Worm (Caenorhabditis elegans) whole organism, L4 larva: ENCODE measurements around the gene F28H7.7.
A peak's percentile ranks its signal among the peaks of the same experiment; 100 is the strongest.

Experiments used
- ZK337.2 ChIP-seq: fragments of 200-800 bp; sonication (Bioruptor generic); IDR thresholded peaks from 2 replicates; pipeline ENCODE4 v1.3.6; 2022; ENCODE audit warnings: missing genetic modification reagents, missing genetic modification characterization, missing compliant biosample characterization
- aha-1 ChIP-seq: fragments of 150-350 bp; peaks from one replicate; lab custom pipeline; 2014; ENCODE audit warnings: missing biosample characterization, missing genetic modification characterization
- aly-2 ChIP-seq: sonication (generic microtip); optimal IDR thresholded peaks from 2 replicates; lab custom pipeline; 2018; ENCODE audit warnings: missing biosample characterization, missing genetic modification characterization
- ama-1 ChIP-seq: fragments of 150-350 bp; optimal IDR thresholded peaks from 2 replicates; lab custom pipeline; 2014; ENCODE audit warnings: inconsistent platforms, mixed read lengths
- ceh-20 ChIP-seq: fragments of 200-800 bp; sonication (Bioruptor generic); IDR thresholded peaks from 2 replicates; pipeline ENCODE4 v1.3.6; 2022; ENCODE audit warnings: missing genetic modification reagents, missing genetic modification characterization, missing compliant biosample characterization
- ceh-28 ChIP-seq: fragments of 150-350 bp; optimal IDR thresholded peaks from 2 replicates; lab custom pipeline; 2014; ENCODE audit warnings: missing biosample characterization, missing genetic modification reagents, missing genetic modification characterization
- ceh-62 ChIP-seq: sonication (generic microtip); optimal IDR thresholded peaks from 2 replicates; lab custom pipeline; 2017; ENCODE audit warnings: missing biosample characterization, missing genetic modification characterization
- ces-1 ChIP-seq: fragments of 150-350 bp; sonication (generic microtip); optimal IDR thresholded peaks from 4 replicates; lab custom pipeline; 2014; ENCODE audit warnings: missing biosample characterization, missing genetic modification reagents, missing genetic modification characterization
- daf-16 ChIP-seq, 3 experiments: sonication (generic microtip); optimal IDR thresholded peaks; 2 replicates each; lab custom pipeline; 2016 to 2017; ENCODE audit warnings: missing genetic modification characterization in 3 of 3, missing genetic modification reagents in 3 of 3, mild to moderate bottlenecking in 2 of 3, missing compliant biosample characterization in 2 of 3, missing biosample characterization in 1 of 3, moderate library complexity in 1 of 3
- dmd-6 ChIP-seq: fragments of 200-800 bp; sonication (Bioruptor generic); IDR thresholded peaks from 2 replicates; pipeline ENCODE4 v1.3.6; 2022; ENCODE audit warnings: missing genetic modification reagents, missing genetic modification characterization, missing compliant biosample characterization
- dpl-1 ChIP-seq: fragments of 150-350 bp; optimal IDR thresholded peaks from 2 replicates; lab custom pipeline; 2014; ENCODE audit warnings: missing biosample characterization, missing genetic modification reagents, missing genetic modification characterization
- dve-1 ChIP-seq: sonication (generic microtip); optimal IDR thresholded peaks from 2 replicates; lab custom pipeline; 2017; ENCODE audit warnings: antibody characterized with exemption, mild to moderate bottlenecking, missing genetic modification characterization, missing compliant biosample characterization; ENCODE audit not compliant: insufficient read depth
- hlh-11 ChIP-seq: fragments of 200-800 bp; sonication (Bioruptor generic); optimal IDR thresholded peaks from 2 replicates; lab custom pipeline; 2018; ENCODE audit warnings: mild to moderate bottlenecking, missing genetic modification characterization, missing compliant biosample characterization
- hlh-30 ChIP-seq: sonication (generic microtip); optimal IDR thresholded peaks from 2 replicates; lab custom pipeline; 2017; ENCODE audit warnings: antibody characterized with exemption, mild to moderate bottlenecking, missing genetic modification characterization, missing compliant biosample characterization; ENCODE audit not compliant: insufficient read depth
- lin-1 ChIP-seq: fragments of 200-800 bp; sonication (Bioruptor generic); IDR thresholded peaks from 2 replicates; pipeline ENCODE4 v1.3.6; 2022; ENCODE audit warnings: missing genetic modification reagents, missing genetic modification characterization, missing compliant biosample characterization
- lin-13 ChIP-seq: fragments of 150-350 bp; optimal IDR thresholded peaks from 2 replicates; lab custom pipeline; 2014; ENCODE audit warnings: missing biosample characterization, missing genetic modification reagents, missing genetic modification characterization
- lin-15B ChIP-seq: fragments of 150-350 bp; sonication (generic microtip); optimal IDR thresholded peaks from 3 replicates; lab custom pipeline; 2014; ENCODE audit warnings: missing biosample characterization, missing genetic modification characterization
- lin-38 ChIP-seq: fragments of 200-800 bp; sonication (Bioruptor generic); IDR thresholded peaks from 2 replicates; pipeline ENCODE4 v1.3.6; 2022; ENCODE audit warnings: missing genetic modification reagents, missing genetic modification characterization, missing compliant biosample characterization
- madf-9 ChIP-seq: fragments of 200-800 bp; sonication (Bioruptor generic); conservative IDR thresholded peaks from 2 replicates; pipeline ENCODE4 v1.3.6; 2022; ENCODE audit warnings: missing genetic modification reagents, missing genetic modification characterization, missing compliant biosample characterization
- mdl-1 ChIP-seq, 2 experiments: fragments of 150-350 bp in 1 of 2; sonication (generic microtip) in 1 of 2; optimal IDR thresholded peaks; 2 replicates each; lab custom pipeline; 2014 to 2017; ENCODE audit warnings: missing biosample characterization in 2 of 2, missing genetic modification characterization in 2 of 2
- mes-2 ChIP-seq: sonication (generic microtip); optimal IDR thresholded peaks from 2 replicates; lab custom pipeline; 2016; ENCODE audit warnings: missing genotype, mild to moderate bottlenecking, missing genetic modification characterization, missing compliant biosample characterization; ENCODE audit not compliant: poor library complexity, severe bottlenecking
- nhr-102 ChIP-seq: sonication (generic microtip); optimal IDR thresholded peaks from 2 replicates; lab custom pipeline; 2016; ENCODE audit warnings: mild to moderate bottlenecking, missing genetic modification characterization, moderate library complexity, missing compliant biosample characterization
- nhr-11 ChIP-seq: fragments of 150-350 bp; optimal IDR thresholded peaks from 2 replicates; lab custom pipeline; 2014; ENCODE audit warnings: missing biosample characterization, missing genetic modification characterization
- nhr-111 ChIP-seq: fragments of 200-800 bp; sonication (Bioruptor generic); optimal IDR thresholded peaks from 2 replicates; lab custom pipeline; 2018; ENCODE audit warnings: mild to moderate bottlenecking, missing genetic modification characterization, missing compliant biosample characterization
- nhr-28 ChIP-seq: fragments of 150-350 bp; optimal IDR thresholded peaks from 2 replicates; lab custom pipeline; 2014; ENCODE audit warnings: missing biosample characterization, missing genetic modification characterization
- nhr-48 ChIP-seq: sonication (generic microtip); optimal IDR thresholded peaks from 2 replicates; lab custom pipeline; 2016; ENCODE audit warnings: mild to moderate bottlenecking, missing genetic modification characterization, missing compliant biosample characterization
- nhr-77 ChIP-seq: fragments of 150-350 bp; optimal IDR thresholded peaks from 2 replicates; lab custom pipeline; 2014; ENCODE audit warnings: missing biosample characterization, missing genetic modification characterization
- php-3 ChIP-seq: fragments of 200-800 bp; sonication (Bioruptor generic); IDR thresholded peaks from 2 replicates; pipeline ENCODE4 v1.3.6; 2022; ENCODE audit warnings: missing genetic modification reagents, missing genetic modification characterization, missing compliant biosample characterization
- pqm-1 ChIP-seq: sonication (generic microtip); optimal IDR thresholded peaks from 2 replicates; lab custom pipeline; 2017; ENCODE audit warnings: missing biosample characterization, missing genetic modification characterization
- tra-1 ChIP-seq: fragments of 200-800 bp; sonication (Bioruptor generic); IDR thresholded peaks from 2 replicates; pipeline ENCODE4 v1.3.6; 2022; ENCODE audit warnings: missing genetic modification reagents, missing genetic modification characterization, missing compliant biosample characterization
- unc-62 ChIP-seq, 3 experiments: fragments of 150-350 bp in 1 of 3; sonication (generic microtip); optimal IDR thresholded peaks in 2 of 3; peaks in 1 of 3; 1 replicate in 1 of 3; 2 replicates in 2 of 3; lab custom pipeline; 2014 to 2017; ENCODE audit warnings: missing biosample characterization in 3 of 3, missing genetic modification characterization in 3 of 3, missing genetic modification reagents in 3 of 3, missing genotype in 1 of 3
- zag-1 ChIP-seq: fragments of 150-350 bp; optimal IDR thresholded peaks from 2 replicates; lab custom pipeline; 2014; ENCODE audit warnings: missing biosample characterization, missing genetic modification characterization
- zip-11 ChIP-seq: fragments of 200-800 bp; sonication (Bioruptor generic); IDR thresholded peaks from 2 replicates; pipeline ENCODE4 v1.3.6; 2022; ENCODE audit warnings: missing genetic modification characterization, missing compliant biosample characterization
- zip-2 ChIP-seq: fragments of 150-350 bp; optimal IDR thresholded peaks from 2 replicates; lab custom pipeline; 2014; ENCODE audit warnings: missing biosample characterization, missing genetic modification characterization
- ztf-7 ChIP-seq: fragments of 150-350 bp; optimal IDR thresholded peaks from 2 replicates; lab custom pipeline; 2014; ENCODE audit warnings: missing biosample characterization, missing genetic modification characterization

F28H7.7 gene

DNA sequence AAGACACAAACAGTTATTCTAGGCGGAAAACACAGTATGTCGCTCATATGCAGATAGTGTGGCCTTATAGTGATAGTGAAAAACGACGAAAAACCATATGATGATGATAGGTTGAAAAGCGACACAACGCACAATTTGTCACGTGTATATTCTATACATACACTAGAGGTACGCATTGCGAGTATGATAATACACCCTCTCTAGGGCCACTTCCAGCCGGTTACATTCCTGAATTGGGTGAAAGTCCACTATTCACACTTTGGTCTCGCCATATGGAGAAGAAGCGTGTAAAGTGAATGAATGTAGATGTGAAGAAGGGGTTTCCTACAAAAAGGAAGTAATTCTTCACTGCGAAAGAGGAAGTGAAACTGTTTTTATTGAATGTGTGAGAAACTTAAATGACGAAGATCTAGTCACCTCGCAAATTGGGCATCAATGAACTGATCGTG lies 24.5 kb downstream of the F28H7.7 start (continued):
- TF ChIP-seq lin-13 (GFP tag; lab: Kevin White, UChicago), result peak; percentile 27
- no peak for TF ChIP-seq ztf-7
- TF ChIP-seq php-3 (GFP tag; lab: Robert Waterston, UW), result 0 out of 2 replicates have a peak, but pooled peaks have one; percentile 6
- TF ChIP-seq ama-1, result no peak
- peak; percentile 29 for TF ChIP-seq mes-2
- 0 out of 2 replicates have a peak, but pooled peaks have one; percentile 40 for TF ChIP-seq lin-1 (GFP tag; lab: Robert Waterston, UW)

DNA sequence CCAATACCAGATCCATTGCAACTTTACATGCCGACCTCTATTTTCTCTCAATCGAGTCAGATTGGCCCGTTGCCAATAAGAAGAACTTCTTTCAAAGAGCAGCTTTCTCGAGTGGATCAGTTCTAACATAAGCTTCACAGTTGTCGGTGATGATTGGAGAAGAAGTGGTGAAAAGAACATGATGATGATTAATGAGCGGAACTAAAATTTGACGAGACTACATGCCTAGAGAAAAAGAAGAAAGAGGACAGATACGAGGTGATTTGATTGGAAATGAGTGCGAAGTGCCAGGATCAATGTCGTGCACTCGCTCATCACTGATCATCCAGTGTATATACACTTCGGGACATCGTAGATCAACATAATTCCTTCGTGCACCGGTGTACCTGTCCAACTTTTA lies 26.3 kb downstream of the F28H7.7 start:
- peak; percentile 93 for TF ChIP-seq nhr-11 (tag; lab: Kevin White, UChicago)
- TF ChIP-seq unc-62 (GFP tag; optimal IDR thresholded peaks at IDR 0.05 in 1 of 2; lab: Kevin White, UChicago), result peak in 1 of 2 experiments; percentile 99
- no peak for TF ChIP-seq unc-62 (tag; optimal IDR thresholded peaks at IDR 0.05; lab: Kevin White, UChicago)
- TF ChIP-seq nhr-111, result no peak
- TF ChIP-seq mes-2, result peak; percentile 18
- TF ChIP-seq ceh-20 (GFP tag; lab: Robert Waterston, UW), result peak; percentile 87
- peak; percentile 67 for TF ChIP-seq hlh-11 (tag; lab: Kevin White, UChicago)
- TF ChIP-seq ZK337.2 (GFP tag; lab: Robert Waterston, UW), result 0 out of 2 replicates have a peak, but pooled peaks have one; percentile 29
- no peak for TF ChIP-seq ces-1 (GFP tag; lab: Kevin White, UChicago)
- TF ChIP-seq hlh-30 (tag; lab: Kevin White, UChicago), result peak; percentile 6
- peak; percentile 79 for TF ChIP-seq nhr-28
- TF ChIP-seq ceh-28 (tag; lab: Kevin White, UChicago), result no peak
- peak in 1 of 2 experiments; percentile 89 for TF ChIP-seq daf-16 (GFP tag; optimal IDR thresholded peaks at IDR 0.05; lab: Kevin White, UChicago)
- no peak for TF ChIP-seq daf-16 (tag; optimal IDR thresholded peaks at IDR 0.05; lab: Kevin White, UChicago)

DNA sequence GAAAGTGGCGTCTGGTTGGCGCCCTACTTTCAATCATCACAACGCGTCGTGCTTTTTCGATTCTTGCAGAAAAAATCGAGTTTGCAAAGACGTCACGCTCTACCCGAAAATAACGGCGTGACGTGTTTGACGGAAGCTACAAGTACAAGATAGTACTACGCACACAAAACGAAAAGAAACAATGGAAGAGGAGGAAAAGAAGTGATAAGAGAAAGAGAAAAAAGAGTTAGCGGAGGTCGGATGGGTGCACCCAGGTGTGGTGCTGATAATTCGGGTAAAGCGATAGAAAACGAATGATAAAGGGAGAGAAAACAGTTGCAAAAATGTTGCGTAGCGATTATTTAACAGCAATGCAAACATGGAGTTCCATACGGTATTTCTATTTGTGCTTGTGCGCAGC lies 27.3 kb downstream of the F28H7.7 start:
- TF ChIP-seq zip-11 (GFP tag; lab: Robert Waterston, UW) (no peak), pqm-1 (peak; percentile 76), aha-1 (tag; lab: Kevin White, UChicago) (peak; percentile 69), nhr-48 (peak; percentile 76), lin-38 (GFP tag; lab: Robert Waterston, UW) (no peak), ceh-20 (GFP tag; lab: Robert Waterston, UW) (no peak), tra-1 (GFP tag; lab: Robert Waterston, UW) (0 out of 2 replicates have a peak, but pooled peaks have one; percentile 23), mdl-1 (tag; optimal IDR thresholded peaks at IDR 0.05; lab: Kevin White, UChicago) (peak in 1 of 2 experiments; percentile 45), lin-15B (tag; lab: Kevin White, UChicago) (no peak), dmd-6 (GFP tag; lab: Robert Waterston, UW) (peak; percentile 78), madf-9 (GFP tag; lab: Robert Waterston, UW) (no peak), nhr-77 (tag; lab: Kevin White, UChicago) (peak; percentile 38), ZK337.2 (GFP tag; lab: Robert Waterston, UW) (no peak), nhr-28 (peak; percentile 97), hlh-11 (tag; lab: Kevin White, UChicago) (peak; percentile 74), zag-1 (tag; lab: Kevin White, UChicago) (no peak), daf-16 (GFP tag; optimal IDR thresholded peaks at IDR 0.05; lab: Kevin White, UChicago) (no peak), daf-16 (tag; optimal IDR thresholded peaks at IDR 0.05; lab: Kevin White, UChicago) (peak; percentile 70), nhr-102 (tag; lab: Kevin White, UChicago) (peak; percentile 29), zip-2 (tag; lab: Kevin White, UChicago) (no peak), ama-1 (no peak), dpl-1 (no peak), ceh-62 (tag; lab: Kevin White, UChicago) (no peak), unc-62 (GFP tag; optimal IDR thresholded peaks at IDR 0.05 in 1 of 2; lab: Kevin White, UChicago) (peak in 1 of 2 experiments; percentile 53), unc-62 (tag; optimal IDR thresholded peaks at IDR 0.05; lab: Kevin White, UChicago) (no peak), aly-2 (no peak), dve-1 (tag; lab: Kevin White, UChicago) (peak; percentile 35)
